Fruit fly (Drosophila melanogaster): ENCODE measurements around the gene Argk2.

The Argk2 gene

dm6 chr3L:9037608-9038007, 9.6 kb upstream of the Argk2 start (continued):
- TF ChIP-seq grau (tag; optimal IDR thresholded peaks at IDR 0.05) (no peak), gsb (GFP tag; IDR thresholded peaks at IDR 0.05) (no peak), CG42726 (GFP tag; IDR thresholded peaks at IDR 0.05; ENCODE audit: partially characterized antibody) (no peak), nom (GFP tag; optimal IDR thresholded peaks at IDR 0.05) (no peak)

- TF ChIP-seq repo (GFP tag; optimal IDR thresholded peaks at IDR 0.05) = no peak
- TF ChIP-seq cad (GFP tag; optimal IDR thresholded peaks at IDR 0.05) = peak; percentile 58
- TF ChIP-seq zen (tag; optimal IDR thresholded peaks at IDR 0.05) = peak; percentile 88
- no peak for TF ChIP-seq bsh (GFP tag; optimal IDR thresholded peaks at IDR 0.05)
Observed at dm6 chr3L:9039189-9039588, 8.1 kb upstream of the Argk2 start.

dm6 chr3L:9041042-9041477, 6.2 kb upstream of the Argk2 start, which contains the start of gene Doc1:
Doc1 (plus strand) TSS chr3L:9041375.
- TF ChIP-seq NfI (GFP tag; optimal IDR thresholded peaks at IDR 0.05) = no peak
- TF ChIP-seq Chrac-16 (GFP tag; optimal IDR thresholded peaks at IDR 0.05) = no peak
- TF ChIP-seq CG8924 (tag; optimal IDR thresholded peaks at IDR 0.05) = no peak
- TF ChIP-seq Vsx1 (GFP tag; optimal IDR thresholded peaks at IDR 0.05) = no peak
- TF ChIP-seq BtbVII (GFP tag; optimal IDR thresholded peaks at IDR 0.05) = no peak
- no peak for TF ChIP-seq zf30C (GFP tag; optimal IDR thresholded peaks at IDR 0.05)
- TF ChIP-seq Dref (GFP tag; IDR thresholded peaks at IDR 0.05) = no peak
- TF ChIP-seq CG10654 (GFP tag; optimal IDR thresholded peaks at IDR 0.05) = no peak
- TF ChIP-seq CG17186 (GFP tag; optimal IDR thresholded peaks at IDR 0.05) = no peak
- peak; percentile 56 for TF ChIP-seq Med (GFP tag)
- no peak for TF ChIP-seq br (optimal IDR thresholded peaks at IDR 0.05)
- TF ChIP-seq grau (tag; optimal IDR thresholded peaks at IDR 0.05) = no peak
- no peak for TF ChIP-seq CG11504 (tag; optimal IDR thresholded peaks at IDR 0.05)
- 0 out of 3 replicates have a peak, but pooled peaks have one; percentile 27 for TF ChIP-seq ci (GFP tag; IDR thresholded peaks at IDR 0.05)
- no peak for TF ChIP-seq CG6689 (GFP tag; IDR thresholded peaks at IDR 0.05)
- no peak for TF ChIP-seq tin (GFP tag; optimal IDR thresholded peaks at IDR 0.05)
- TF ChIP-seq rib (GFP tag; IDR thresholded peaks at IDR 0.05) = no peak
- no peak for TF ChIP-seq C15 (GFP tag; IDR thresholded peaks at IDR 0.05)
- no peak for TF ChIP-seq Sry-β (GFP tag; optimal IDR thresholded peaks at IDR 0.05)
- no peak for TF ChIP-seq CG4820 (GFP tag; optimal IDR thresholded peaks at IDR 0.05)
- no peak for TF ChIP-seq bigmax (GFP tag; optimal IDR thresholded peaks at IDR 0.05)
- peak; percentile 27; the same call in 1 of the 3 replicates for TF ChIP-seq CG16813 (GFP tag; IDR thresholded peaks at IDR 0.05; ENCODE audit: partially characterized antibody)
- no peak for TF ChIP-seq Meics (GFP tag; optimal IDR thresholded peaks at IDR 0.05)
- no peak for TF ChIP-seq Oaz (GFP tag; IDR thresholded peaks at IDR 0.05)
- TF ChIP-seq sd (tag; optimal IDR thresholded peaks at IDR 0.05) = peak; percentile 29
- peak; percentile 99 for TF ChIP-seq Nf-YB (GFP tag; optimal IDR thresholded peaks at IDR 0.05)
- TF ChIP-seq Dll (GFP tag; IDR thresholded peaks at IDR 0.05; ENCODE audit: partially characterized antibody) = no peak
- TF ChIP-seq BEAF-32 (GFP tag; optimal IDR thresholded peaks at IDR 0.05) = no peak
- no peak for TF ChIP-seq tx (GFP tag; optimal IDR thresholded peaks at IDR 0.05)
- no peak for TF ChIP-seq CG34224 (GFP tag; IDR thresholded peaks at IDR 0.05; ENCODE audit: partially characterized antibody)
- no peak for TF ChIP-seq gfzf (GFP tag; optimal IDR thresholded peaks at IDR 0.05)
- no peak for TF ChIP-seq CG7987 (GFP tag; optimal IDR thresholded peaks at IDR 0.05)
- no peak for TF ChIP-seq sens-2 (GFP tag; IDR thresholded peaks at IDR 0.05)
- TF ChIP-seq CG9797 (GFP tag; optimal IDR thresholded peaks at IDR 0.05) = no peak
- TF ChIP-seq Drgx (GFP tag; IDR thresholded peaks at IDR 0.05) = no peak
- TF ChIP-seq Atf3 (GFP tag; optimal IDR thresholded peaks at IDR 0.05) = no peak
- peak; percentile 11 for TF ChIP-seq CoRest (tag; optimal IDR thresholded peaks at IDR 0.05)
- no peak for TF ChIP-seq gem (tag; optimal IDR thresholded peaks at IDR 0.05)
- no peak for TF ChIP-seq CG10431 (GFP tag; optimal IDR thresholded peaks at IDR 0.05)
- TF ChIP-seq pzg (GFP tag; optimal IDR thresholded peaks at IDR 0.05) = no peak
- no peak for TF ChIP-seq tap (tag; optimal IDR thresholded peaks at IDR 0.05)
